Worm (Caenorhabditis elegans) whole organism, midembryonic: Measurements from ENCODE around the gene F36H5.18.

Experiments used
- flt-1 ChIP-seq: fragments of 200-800 bp; sonication (Bioruptor generic); IDR thresholded peaks from 2 replicates; pipeline ENCODE4 v1.3.6; 2022; ENCODE audit warnings: missing genetic modification characterization, missing compliant biosample characterization
- ref-1 ChIP-seq: fragments of 200-800 bp; sonication (Bioruptor generic); conservative IDR thresholded peaks from 2 replicates; pipeline ENCODE4 v1.3.6; 2022; ENCODE audit warnings: missing genetic modification reagents, missing genetic modification characterization, missing compliant biosample characterization
- tab-1 ChIP-seq: fragments of 200-800 bp; sonication (Bioruptor generic); IDR thresholded peaks from 2 replicates; pipeline ENCODE4 v1.3.6; 2022; ENCODE audit warnings: missing genetic modification characterization, missing compliant biosample characterization

DNA sequence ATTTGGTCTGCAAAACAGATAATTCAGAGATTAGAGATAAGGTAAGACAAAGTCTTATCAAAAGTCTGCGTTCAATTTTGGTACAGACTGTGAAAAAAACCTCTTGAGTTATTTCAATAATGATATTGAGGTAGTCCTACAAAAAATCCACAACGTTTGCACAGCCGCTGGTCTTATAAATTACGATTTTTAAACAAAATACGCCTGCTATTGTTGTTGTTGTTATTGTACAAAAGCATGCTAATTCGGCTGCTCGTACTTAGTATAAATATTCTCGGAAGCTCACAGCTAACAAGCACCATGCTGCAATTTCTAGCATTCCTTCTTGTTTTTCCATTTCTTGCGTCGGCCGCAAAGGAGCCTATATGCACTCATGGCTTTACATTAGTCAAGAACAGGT lies 15.5 kb upstream of the F36H5.18 start, which contains the start of gene clec-19:
- TF ChIP-seq ref-1 (GFP tag; lab: Robert Waterston, UW) (no peak), flt-1 (GFP tag; lab: Robert Waterston, UW) (no peak), tab-1 (GFP tag; lab: Robert Waterston, UW) (no peak)
